Worm (Caenorhabditis elegans) whole organism, L1 larva: ENCODE data around the gene Y113G7B.12.

Experiments used
- C04F5.9 ChIP-seq: sonication (generic microtip); optimal IDR thresholded peaks from 2 replicates; lab custom pipeline; 2016; ENCODE audit warnings: missing genetic modification characterization, missing compliant biosample characterization
- F16B12.6 ChIP-seq: fragments of 150-350 bp; optimal IDR thresholded peaks from 2 replicates; lab custom pipeline; 2014; ENCODE audit warnings: missing biosample characterization, missing genetic modification characterization
- aly-2 ChIP-seq: fragments of 150-350 bp; optimal IDR thresholded peaks from 2 replicates; lab custom pipeline; 2014; ENCODE audit warnings: missing biosample characterization, missing genetic modification characterization
- ama-1 ChIP-seq: fragments of 150-350 bp; optimal IDR thresholded peaks from 2 replicates; lab custom pipeline; 2014
- ceh-63 ChIP-seq: fragments of 200-800 bp; sonication (Bioruptor generic); optimal IDR thresholded peaks from 2 replicates; lab custom pipeline; 2018; ENCODE audit warnings: mild to moderate bottlenecking, missing genetic modification characterization, missing compliant biosample characterization
- ceh-8 ChIP-seq: fragments of 200-800 bp; sonication (Bioruptor generic); optimal IDR thresholded peaks from 2 replicates; lab custom pipeline; 2018; ENCODE audit warnings: mild to moderate bottlenecking, missing genetic modification characterization, moderate library complexity, missing compliant biosample characterization
- ces-1 ChIP-seq: fragments of 150-350 bp; optimal IDR thresholded peaks from 2 replicates; lab custom pipeline; 2014; ENCODE audit warnings: missing biosample characterization, missing genetic modification reagents, missing genetic modification characterization
- dpl-1 ChIP-seq, 3 experiments: fragments of 150-350 bp in 2 of 3; sonication (generic microtip) in 1 of 3; optimal IDR thresholded peaks; 2 replicates each; lab custom pipeline; 2014 to 2017; ENCODE audit warnings: missing biosample characterization in 3 of 3, missing genetic modification characterization in 3 of 3, missing genetic modification reagents in 3 of 3
- efl-1 ChIP-seq, 4 experiments: fragments of 150-350 bp; optimal IDR thresholded peaks in 3 of 4; peaks in 1 of 4; 1 replicate in 1 of 4; 2 replicates in 3 of 4; lab custom pipeline; 2014; ENCODE audit warnings: missing biosample characterization in 2 of 4, missing genetic modification characterization in 2 of 4, missing genetic modification reagents in 2 of 4
- efl-3 ChIP-seq: fragments of 200-800 bp; sonication (Bioruptor generic); optimal IDR thresholded peaks from 2 replicates; lab custom pipeline; 2018; ENCODE audit warnings: mild to moderate bottlenecking, missing genetic modification characterization, missing compliant biosample characterization
- egl-13 ChIP-seq: sonication (generic microtip); optimal IDR thresholded peaks from 2 replicates; lab custom pipeline; 2016; ENCODE audit warnings: missing genotype, missing genetic modification reagents, missing genetic modification characterization, missing compliant biosample characterization
- egl-27 ChIP-seq, 2 experiments: fragments of 150-350 bp in 1 of 2; sonication (generic microtip); optimal IDR thresholded peaks; 3 replicates each; lab custom pipeline; 2017 to 2018; ENCODE audit warnings: missing biosample characterization in 2 of 2, missing genetic modification characterization in 2 of 2, missing genetic modification reagents in 2 of 2
- elt-2 ChIP-seq: sonication (generic microtip); optimal IDR thresholded peaks from 2 replicates; lab custom pipeline; 2016; ENCODE audit warnings: missing genetic modification characterization, mild to moderate bottlenecking, inconsistent platforms, missing compliant biosample characterization, missing genetic modification reagents
- fkh-10 ChIP-seq: sonication (generic microtip); optimal IDR thresholded peaks from 2 replicates; lab custom pipeline; 2017; ENCODE audit warnings: missing biosample characterization, missing genetic modification reagents, missing genetic modification characterization
- fkh-8 ChIP-seq: sonication (generic microtip); optimal IDR thresholded peaks from 2 replicates; lab custom pipeline; 2016; ENCODE audit warnings: mild to moderate bottlenecking, missing genetic modification characterization, missing compliant biosample characterization
- grh-1 ChIP-seq: fragments of 200-800 bp; sonication (Bioruptor generic); IDR thresholded peaks from 2 replicates; pipeline ENCODE4 v1.3.6; 2022; ENCODE audit warnings: missing genetic modification reagents, missing genetic modification characterization, missing compliant biosample characterization
- hlh-17 ChIP-seq: fragments of 200-800 bp; sonication (Bioruptor generic); optimal IDR thresholded peaks from 2 replicates; lab custom pipeline; 2018; ENCODE audit warnings: missing genetic modification characterization, mild to moderate bottlenecking, missing compliant biosample characterization, moderate library complexity, borderline replicate concordance
- irx-1 ChIP-seq: sonication (generic microtip); optimal IDR thresholded peaks from 2 replicates; lab custom pipeline; 2016; ENCODE audit warnings: missing genetic modification characterization, missing compliant biosample characterization
- jun-1 ChIP-seq: fragments of 150-350 bp; optimal IDR thresholded peaks from 2 replicates; lab custom pipeline; 2014; ENCODE audit warnings: missing biosample characterization, missing genetic modification reagents, missing genetic modification characterization
- lin-13 ChIP-seq: fragments of 150-350 bp; optimal IDR thresholded peaks from 2 replicates; lab custom pipeline; 2014; ENCODE audit warnings: missing biosample characterization, missing genetic modification reagents, missing genetic modification characterization
- lin-35 ChIP-seq, 2 experiments: fragments of 150-350 bp; optimal IDR thresholded peaks; 2 replicates each; lab custom pipeline; 2014; ENCODE audit warnings: missing biosample characterization in 2 of 2, missing genetic modification characterization in 2 of 2, missing genetic modification reagents in 2 of 2
- lir-3 ChIP-seq: sonication (generic microtip); optimal IDR thresholded peaks from 2 replicates; lab custom pipeline; 2016; ENCODE audit warnings: mild to moderate bottlenecking, missing genetic modification characterization, moderate library complexity, missing compliant biosample characterization; ENCODE audit not compliant: poor library complexity
- mdl-1 ChIP-seq, 2 experiments: fragments of 150-350 bp; optimal IDR thresholded peaks; 2 replicates each; lab custom pipeline; 2014 to 2017; ENCODE audit warnings: missing biosample characterization in 2 of 2, missing genetic modification characterization in 2 of 2, inconsistent platforms in 1 of 2
- mep-1 ChIP-seq: fragments of 150-350 bp; optimal IDR thresholded peaks from 2 replicates; lab custom pipeline; 2014; ENCODE audit warnings: missing biosample characterization, missing genetic modification characterization
- nhr-11 ChIP-seq: fragments of 150-350 bp; optimal IDR thresholded peaks from 2 replicates; lab custom pipeline; 2014; ENCODE audit warnings: missing biosample characterization, missing genetic modification characterization
- nhr-12 ChIP-seq: sonication (generic microtip); optimal IDR thresholded peaks from 2 replicates; lab custom pipeline; 2017; ENCODE audit warnings: missing biosample characterization, missing genetic modification characterization
- nhr-19 ChIP-seq: fragments of 200-800 bp; sonication (Bioruptor generic); conservative IDR thresholded peaks from 2 replicates; pipeline ENCODE4 v1.3.6; 2022; ENCODE audit warnings: missing genetic modification characterization, missing compliant biosample characterization
- nhr-237 ChIP-seq: fragments of 150-350 bp; optimal IDR thresholded peaks from 2 replicates; lab custom pipeline; 2014; ENCODE audit warnings: missing biosample characterization, missing genetic modification characterization
- nhr-71 ChIP-seq: sonication (generic microtip); optimal IDR thresholded peaks from 2 replicates; lab custom pipeline; 2016; ENCODE audit warnings: mild to moderate bottlenecking, missing genetic modification characterization, moderate library complexity, missing compliant biosample characterization
- nhr-76 ChIP-seq: sonication (generic microtip); optimal IDR thresholded peaks from 2 replicates; lab custom pipeline; 2017; ENCODE audit warnings: missing biosample characterization, missing genetic modification characterization
- nhr-77 ChIP-seq: fragments of 150-350 bp; optimal IDR thresholded peaks from 2 replicates; lab custom pipeline; 2014; ENCODE audit warnings: missing biosample characterization, missing genetic modification characterization
- nhr-90 ChIP-seq: sonication (generic microtip); optimal IDR thresholded peaks from 2 replicates; lab custom pipeline; 2016; ENCODE audit warnings: mild to moderate bottlenecking, missing genetic modification characterization, missing compliant biosample characterization; ENCODE audit not compliant: poor library complexity
- pag-3 ChIP-seq: sonication (generic microtip); optimal IDR thresholded peaks from 2 replicates; lab custom pipeline; 2017; ENCODE audit warnings: missing genetic modification characterization, mild to moderate bottlenecking, missing compliant biosample characterization, antibody characterized with exemption, borderline replicate concordance; ENCODE audit not compliant: insufficient read depth
- rnt-1 ChIP-seq: sonication (generic microtip); optimal IDR thresholded peaks from 2 replicates; lab custom pipeline; 2016; ENCODE audit warnings: mild to moderate bottlenecking, missing genetic modification characterization, moderate library complexity, missing compliant biosample characterization
- snpc-4 ChIP-seq: fragments of 150-350 bp; optimal IDR thresholded peaks from 2 replicates; lab custom pipeline; 2014; ENCODE audit warnings: missing biosample characterization, missing genetic modification characterization
- swsn-7 ChIP-seq: sonication (generic microtip); optimal IDR thresholded peaks from 2 replicates; lab custom pipeline; 2016; ENCODE audit warnings: missing genetic modification characterization, missing compliant biosample characterization
- tlp-1 ChIP-seq: fragments of 150-350 bp; optimal IDR thresholded peaks from 2 replicates; lab custom pipeline; 2014; ENCODE audit warnings: missing biosample characterization, missing genetic modification characterization
- unc-130 ChIP-seq: fragments of 150-350 bp; optimal IDR thresholded peaks from 2 replicates; lab custom pipeline; 2017; ENCODE audit warnings: missing biosample characterization, missing genetic modification characterization, inconsistent platforms
- unc-62 ChIP-seq: fragments of 150-350 bp; optimal IDR thresholded peaks from 2 replicates; lab custom pipeline; 2014; ENCODE audit warnings: missing biosample characterization, missing genetic modification reagents, missing genetic modification characterization
- zip-4 ChIP-seq: fragments of 200-800 bp; sonication (Bioruptor generic); optimal IDR thresholded peaks from 2 replicates; lab custom pipeline; 2018; ENCODE audit warnings: mild to moderate bottlenecking, missing genetic modification characterization, moderate library complexity, missing compliant biosample characterization

Y113G7B.12 gene

ce11 chrV:20188790-20189189 is 23.7 kb downstream of the Y113G7B.12 start, which contains the start of gene fbxa-116:
Gene fbxa-116 (minus strand): TSS chrV:20188890.
- TF ChIP-seq egl-13 (tag; lab: Kevin White, UChicago) (no peak), mdl-1 (tag; optimal IDR thresholded peaks at IDR 0.05; lab: Kevin White, UChicago) (no peak), nhr-19 (no peak), irx-1 (tag; lab: Kevin White, UChicago) (no peak), fkh-8 (no peak), lir-3 (no peak), ceh-8 (GFP tag; lab: Kevin White, UChicago) (no peak), nhr-71 (tag; lab: Kevin White, UChicago) (no peak), unc-130 (tag; lab: Kevin White, UChicago) (no peak), nhr-12 (no peak), egl-27 (tag; optimal IDR thresholded peaks at IDR 0.05; lab: Kevin White, UChicago) (no peak), ama-1 (lab: Kevin White, UChicago) (no peak), efl-1 (optimal IDR thresholded peaks at IDR 0.05; lab: Kevin White, UChicago) (no peak), efl-1 (GFP tag; optimal IDR thresholded peaks at IDR 0.05 in 1 of 2; lab: Kevin White, UChicago) (no peak), swsn-7 (tag; lab: Kevin White, UChicago) (no peak), fkh-10 (GFP tag; lab: Kevin White, UChicago) (no peak), nhr-90 (tag; lab: Kevin White, UChicago) (no peak), lin-35 (GFP tag; optimal IDR thresholded peaks at IDR 0.05; lab: Kevin White, UChicago) (no peak), nhr-237 (tag; lab: Kevin White, UChicago) (no peak), F16B12.6 (no peak), nhr-11 (no peak)

ce11 chrV:20186579-20186978 is 25.9 kb downstream of the Y113G7B.12 start, which contains the start of gene srz-16:
Gene srz-16 (minus strand): TSS chrV:20186679.
- TF ChIP-seq jun-1 (no peak), mdl-1 (tag; optimal IDR thresholded peaks at IDR 0.05; lab: Kevin White, UChicago) (no peak), nhr-77 (no peak), elt-2 (no peak), aly-2 (tag; lab: Kevin White, UChicago) (no peak), lin-35 (GFP tag; optimal IDR thresholded peaks at IDR 0.05; lab: Kevin White, UChicago) (no peak), lin-13 (no peak), nhr-19 (no peak), pag-3 (tag; lab: Kevin White, UChicago) (no peak), snpc-4 (tag; lab: Kevin White, UChicago) (no peak), ces-1 (GFP tag; lab: Kevin White, UChicago) (no peak), tlp-1 (tag; lab: Kevin White, UChicago) (no peak)

- TF ChIP-seq unc-62 (GFP tag; lab: Kevin White, UChicago) (no peak), rnt-1 (tag; lab: Kevin White, UChicago) (no peak), ceh-8 (GFP tag; lab: Kevin White, UChicago) (no peak), hlh-17 (no peak), dpl-1 (GFP tag; optimal IDR thresholded peaks at IDR 0.05; lab: Kevin White, UChicago) (no peak), elt-2 (no peak), ceh-63 (GFP tag; lab: Kevin White, UChicago) (no peak), nhr-76 (tag; lab: Kevin White, UChicago) (no peak), efl-3 (GFP tag; lab: Kevin White, UChicago) (no peak), snpc-4 (tag; lab: Kevin White, UChicago) (no peak), grh-1 (no peak), egl-13 (tag; lab: Kevin White, UChicago) (no peak), nhr-90 (tag; lab: Kevin White, UChicago) (no peak), aly-2 (tag; lab: Kevin White, UChicago) (no peak), mep-1 (tag; lab: Kevin White, UChicago) (no peak), C04F5.9 (tag; lab: Kevin White, UChicago) (no peak), zip-4 (GFP tag; lab: Kevin White, UChicago) (no peak)
Observed at ce11 chrV:20182311-20182710, 30.2 kb downstream of the Y113G7B.12 start.
